Worm (Caenorhabditis elegans) whole organism, L1 larva: Measurements from ENCODE around the gene frpr-16.
"Not testable (repeated sequence)": the region's sequence is repeated elsewhere in the genome, so short reads cannot be mapped to it uniquely, and the experiment has no call there.

Experiments used
- F16B12.6 ChIP-seq: fragments of 150-350 bp; optimal IDR thresholded peaks from 2 replicates; lab custom pipeline; 2014; ENCODE audit warnings: missing biosample characterization, missing genetic modification characterization
- alr-1 ChIP-seq: fragments of 200-800 bp; sonication (Bioruptor generic); optimal IDR thresholded peaks from 2 replicates; lab custom pipeline; 2018; ENCODE audit warnings: borderline replicate concordance, mild to moderate bottlenecking, missing genetic modification characterization, missing compliant biosample characterization
- aly-2 ChIP-seq: fragments of 150-350 bp; optimal IDR thresholded peaks from 2 replicates; lab custom pipeline; 2014; ENCODE audit warnings: missing biosample characterization, missing genetic modification characterization
- blmp-1 ChIP-seq: fragments of 150-350 bp; optimal IDR thresholded peaks from 2 replicates; lab custom pipeline; 2014; ENCODE audit warnings: missing biosample characterization, missing genetic modification characterization
- ceh-8 ChIP-seq: fragments of 200-800 bp; sonication (Bioruptor generic); optimal IDR thresholded peaks from 2 replicates; lab custom pipeline; 2018; ENCODE audit warnings: mild to moderate bottlenecking, missing genetic modification characterization, moderate library complexity, missing compliant biosample characterization
- ceh-90 ChIP-seq: sonication (generic microtip); optimal IDR thresholded peaks from 2 replicates; lab custom pipeline; 2016; ENCODE audit warnings: missing genetic modification characterization, missing compliant biosample characterization
- ces-1 ChIP-seq: fragments of 150-350 bp; optimal IDR thresholded peaks from 2 replicates; lab custom pipeline; 2014; ENCODE audit warnings: missing biosample characterization, missing genetic modification reagents, missing genetic modification characterization
- efl-1 ChIP-seq, 4 experiments: fragments of 150-350 bp; optimal IDR thresholded peaks in 3 of 4; peaks in 1 of 4; 1 replicate in 1 of 4; 2 replicates in 3 of 4; lab custom pipeline; 2014; ENCODE audit warnings: missing biosample characterization in 2 of 4, missing genetic modification characterization in 2 of 4, missing genetic modification reagents in 2 of 4
- egl-27 ChIP-seq, 2 experiments: fragments of 150-350 bp in 1 of 2; sonication (generic microtip); optimal IDR thresholded peaks; 3 replicates each; lab custom pipeline; 2017 to 2018; ENCODE audit warnings: missing biosample characterization in 2 of 2, missing genetic modification characterization in 2 of 2, missing genetic modification reagents in 2 of 2
- elt-2 ChIP-seq: sonication (generic microtip); optimal IDR thresholded peaks from 2 replicates; lab custom pipeline; 2016; ENCODE audit warnings: missing genetic modification characterization, mild to moderate bottlenecking, inconsistent platforms, missing compliant biosample characterization, missing genetic modification reagents
- ets-5 ChIP-seq: fragments of 200-800 bp; sonication (Bioruptor generic); IDR thresholded peaks from 2 replicates; pipeline ENCODE4 v1.3.6; 2022; ENCODE audit warnings: missing genetic modification characterization, missing compliant biosample characterization
- fkh-10 ChIP-seq: sonication (generic microtip); optimal IDR thresholded peaks from 2 replicates; lab custom pipeline; 2017; ENCODE audit warnings: missing biosample characterization, missing genetic modification reagents, missing genetic modification characterization
- irx-1 ChIP-seq: sonication (generic microtip); optimal IDR thresholded peaks from 2 replicates; lab custom pipeline; 2016; ENCODE audit warnings: missing genetic modification characterization, missing compliant biosample characterization
- isw-1 ChIP-seq: fragments of 200-800 bp; sonication (Bioruptor generic); IDR thresholded peaks from 2 replicates; pipeline ENCODE4 v1.3.6; 2022; ENCODE audit warnings: missing genetic modification characterization, missing compliant biosample characterization
- jun-1 ChIP-seq: fragments of 150-350 bp; optimal IDR thresholded peaks from 2 replicates; lab custom pipeline; 2014; ENCODE audit warnings: missing biosample characterization, missing genetic modification reagents, missing genetic modification characterization
- lin-13 ChIP-seq: fragments of 150-350 bp; optimal IDR thresholded peaks from 2 replicates; lab custom pipeline; 2014; ENCODE audit warnings: missing biosample characterization, missing genetic modification reagents, missing genetic modification characterization
- lin-15B ChIP-seq: fragments of 150-350 bp; sonication (generic microtip); optimal IDR thresholded peaks from 3 replicates; lab custom pipeline; 2014; ENCODE audit warnings: missing biosample characterization, missing genetic modification characterization
- mdl-1 ChIP-seq, 2 experiments: fragments of 150-350 bp; optimal IDR thresholded peaks; 2 replicates each; lab custom pipeline; 2014 to 2017; ENCODE audit warnings: missing biosample characterization in 2 of 2, missing genetic modification characterization in 2 of 2, inconsistent platforms in 1 of 2
- mep-1 ChIP-seq: fragments of 150-350 bp; optimal IDR thresholded peaks from 2 replicates; lab custom pipeline; 2014; ENCODE audit warnings: missing biosample characterization, missing genetic modification characterization
- nhr-12 ChIP-seq: sonication (generic microtip); optimal IDR thresholded peaks from 2 replicates; lab custom pipeline; 2017; ENCODE audit warnings: missing biosample characterization, missing genetic modification characterization
- nhr-20 ChIP-seq: sonication (generic microtip); optimal IDR thresholded peaks from 2 replicates; lab custom pipeline; 2016; ENCODE audit warnings: mild to moderate bottlenecking, missing genetic modification characterization, missing compliant biosample characterization
- nhr-47 ChIP-seq: sonication (generic microtip); optimal IDR thresholded peaks from 2 replicates; lab custom pipeline; 2016; ENCODE audit warnings: mild to moderate bottlenecking, missing genetic modification characterization, moderate library complexity, missing compliant biosample characterization
- nhr-84 ChIP-seq: sonication (generic microtip); optimal IDR thresholded peaks from 2 replicates; lab custom pipeline; 2017; ENCODE audit warnings: missing biosample characterization, missing genetic modification characterization
- nhr-90 ChIP-seq: sonication (generic microtip); optimal IDR thresholded peaks from 2 replicates; lab custom pipeline; 2016; ENCODE audit warnings: mild to moderate bottlenecking, missing genetic modification characterization, missing compliant biosample characterization; ENCODE audit not compliant: poor library complexity
- pag-3 ChIP-seq: sonication (generic microtip); optimal IDR thresholded peaks from 2 replicates; lab custom pipeline; 2017; ENCODE audit warnings: missing genetic modification characterization, mild to moderate bottlenecking, missing compliant biosample characterization, antibody characterized with exemption, borderline replicate concordance; ENCODE audit not compliant: insufficient read depth
- pqm-1 ChIP-seq: sonication (generic microtip); optimal IDR thresholded peaks from 3 replicates; lab custom pipeline; 2017; ENCODE audit warnings: missing biosample characterization, missing genetic modification characterization
- sup-37 ChIP-seq: fragments of 200-800 bp; sonication (Bioruptor generic); optimal IDR thresholded peaks from 2 replicates; lab custom pipeline; 2018; ENCODE audit warnings: mild to moderate bottlenecking, missing genetic modification characterization, missing compliant biosample characterization
- unc-130 ChIP-seq: fragments of 150-350 bp; optimal IDR thresholded peaks from 2 replicates; lab custom pipeline; 2017; ENCODE audit warnings: missing biosample characterization, missing genetic modification characterization, inconsistent platforms
- unc-30 ChIP-seq: sonication (generic microtip); optimal IDR thresholded peaks from 2 replicates; lab custom pipeline; 2017; ENCODE audit warnings: missing biosample characterization, missing genetic modification characterization
- unc-86 ChIP-seq: sonication (generic microtip); optimal IDR thresholded peaks from 2 replicates; lab custom pipeline; 2016; ENCODE audit warnings: missing genetic modification characterization, missing compliant biosample characterization
- unc-98 ChIP-seq: fragments of 200-800 bp; sonication (Bioruptor generic); IDR thresholded peaks from 2 replicates; pipeline ENCODE4 v1.3.6; 2022; ENCODE audit warnings: missing genetic modification characterization, missing compliant biosample characterization
- vab-15 ChIP-seq: sonication (generic microtip); optimal IDR thresholded peaks from 2 replicates; lab custom pipeline; 2017; ENCODE audit warnings: missing genotype, mild to moderate bottlenecking, missing genetic modification characterization, missing compliant biosample characterization
- xbp-1 ChIP-seq: sonication (generic microtip); optimal IDR thresholded peaks from 2 replicates; lab custom pipeline; 2016; ENCODE audit warnings: missing genetic modification characterization, missing compliant biosample characterization
- ztf-11 ChIP-seq, 2 experiments: sonication (generic microtip); optimal IDR thresholded peaks; 2 replicates each; lab custom pipeline; 2016 to 2017; ENCODE audit warnings: missing genetic modification characterization in 2 of 2, missing biosample characterization in 1 of 2, missing compliant biosample characterization in 1 of 2

frpr-16 gene

DNA sequence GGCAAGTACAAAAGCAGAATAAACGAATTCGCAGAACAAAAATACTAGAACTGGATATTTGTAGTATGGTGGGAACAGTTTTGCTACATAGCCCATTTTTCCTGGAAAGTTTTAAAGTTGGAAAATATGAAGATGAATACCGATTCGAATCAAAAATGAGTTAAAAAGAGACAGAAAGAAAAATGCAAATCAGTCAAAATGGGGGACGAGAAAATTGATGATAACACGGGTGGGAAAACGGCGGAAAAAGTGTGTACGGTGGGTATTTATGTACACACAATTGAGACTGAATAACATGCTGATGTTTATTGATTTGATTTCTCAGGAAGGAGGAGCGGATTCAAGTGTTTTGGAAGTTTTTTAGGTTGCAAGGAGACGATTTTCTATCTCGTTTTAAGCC is 6.1 kb downstream of the frpr-16 start, which contains the start of gene R12C12.9:
Gene R12C12.9 (minus strand): TSS at position 101 of the 400 bp plus-strand sequence.
- peak; percentile 3 for TF ChIP-seq elt-2
- TF ChIP-seq unc-130: no peak
- no peak for TF ChIP-seq nhr-90 (tag; lab: Kevin White, UChicago)
- no peak for TF ChIP-seq lin-13 (GFP tag; lab: Kevin White, UChicago)
- TF ChIP-seq nhr-47 (tag; lab: Kevin White, UChicago): no peak

DNA sequence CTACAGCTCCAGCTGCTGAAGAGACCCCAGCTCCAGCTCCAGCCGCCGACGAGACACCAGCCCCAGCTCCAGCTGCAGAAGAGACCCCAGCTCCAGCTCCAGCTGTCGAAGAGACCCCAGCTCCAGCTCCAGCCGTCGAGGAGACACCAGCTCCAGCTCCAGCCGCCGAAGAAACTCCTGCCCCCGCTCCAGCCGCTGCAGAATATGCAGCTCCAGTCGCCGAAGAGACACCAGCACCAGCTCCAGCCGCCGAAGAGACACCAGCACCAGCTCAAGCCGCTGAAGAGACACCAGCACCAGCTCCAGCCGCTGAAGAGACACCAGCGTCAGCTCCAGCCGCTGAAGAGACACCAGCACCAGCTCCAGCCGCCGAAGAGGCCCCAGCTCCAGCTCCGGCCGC is 8.4 kb downstream of the frpr-16 start:
- TF ChIP-seq vab-15 (tag; lab: Kevin White, UChicago) (no peak), mdl-1 (tag; optimal IDR thresholded peaks at IDR 0.05; lab: Kevin White, UChicago) (no peak), blmp-1 (tag; lab: Kevin White, UChicago) (no peak), ceh-8 (peak; percentile 30), unc-86 (tag; lab: Kevin White, UChicago) (no peak)
- TF ChIP-seq, all 84 proteins: peak for 1

DNA sequence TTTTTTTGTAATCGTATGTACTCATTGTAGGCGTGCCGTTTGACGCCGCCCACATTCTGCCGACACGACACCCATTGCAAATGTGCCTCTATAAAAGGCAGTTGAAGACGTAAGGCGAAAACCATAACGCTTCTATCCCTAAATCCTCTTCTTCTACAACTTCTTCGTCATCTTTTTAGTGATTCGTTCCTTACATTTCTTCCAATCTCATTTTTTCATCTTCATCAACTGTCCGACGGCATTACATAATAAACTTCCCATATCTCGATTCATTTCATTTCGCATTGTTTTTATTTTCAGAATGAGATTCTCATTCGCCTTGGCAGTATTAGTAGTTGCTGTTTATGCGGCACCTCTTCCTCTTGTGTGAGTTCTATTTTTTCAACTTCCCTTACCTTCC is 10.7 kb downstream of the frpr-16 start, which contains the start of gene ZK84.1:
Gene ZK84.1 (plus strand): TSS at position 301 of the 400 bp plus-strand sequence.
- TF ChIP-seq ceh-90 (tag; lab: Kevin White, UChicago): no peak
- no peak for TF ChIP-seq jun-1 (tag; lab: Kevin White, UChicago)
- no peak for TF ChIP-seq unc-98
- no peak for TF ChIP-seq egl-27 (tag; optimal IDR thresholded peaks at IDR 0.05; lab: Kevin White, UChicago)
- no peak for TF ChIP-seq nhr-47 (tag; lab: Kevin White, UChicago)
- TF ChIP-seq ets-5 (GFP tag; lab: Robert Waterston, UW): no peak
- no peak for TF ChIP-seq lin-15B (tag; lab: Kevin White, UChicago)
- no peak for TF ChIP-seq nhr-84
- TF ChIP-seq irx-1 (tag; lab: Kevin White, UChicago): no peak
- TF ChIP-seq pag-3: no peak
- TF ChIP-seq fkh-10 (GFP tag; lab: Kevin White, UChicago): no peak
- TF ChIP-seq mdl-1 (tag; optimal IDR thresholded peaks at IDR 0.05; lab: Kevin White, UChicago): no peak
- no peak for TF ChIP-seq sup-37 (GFP tag; lab: Kevin White, UChicago)
- TF ChIP-seq F16B12.6 (tag; lab: Kevin White, UChicago): no peak
- no peak for TF ChIP-seq ztf-11 (tag; optimal IDR thresholded peaks at IDR 0.05; lab: Kevin White, UChicago)
- TF ChIP-seq ceh-8: no peak
- no peak for TF ChIP-seq aly-2 (tag; lab: Kevin White, UChicago)
- no peak for TF ChIP-seq pqm-1 (tag; lab: Kevin White, UChicago)
- no peak for TF ChIP-seq xbp-1 (tag; lab: Kevin White, UChicago)
- TF ChIP-seq efl-1 (optimal IDR thresholded peaks at IDR 0.05; lab: Kevin White, UChicago): no peak
- TF ChIP-seq efl-1 (GFP tag; optimal IDR thresholded peaks at IDR 0.05 in 1 of 2; lab: Kevin White, UChicago): no peak
- TF ChIP-seq, all 84 proteins: peak for 0

DNA sequence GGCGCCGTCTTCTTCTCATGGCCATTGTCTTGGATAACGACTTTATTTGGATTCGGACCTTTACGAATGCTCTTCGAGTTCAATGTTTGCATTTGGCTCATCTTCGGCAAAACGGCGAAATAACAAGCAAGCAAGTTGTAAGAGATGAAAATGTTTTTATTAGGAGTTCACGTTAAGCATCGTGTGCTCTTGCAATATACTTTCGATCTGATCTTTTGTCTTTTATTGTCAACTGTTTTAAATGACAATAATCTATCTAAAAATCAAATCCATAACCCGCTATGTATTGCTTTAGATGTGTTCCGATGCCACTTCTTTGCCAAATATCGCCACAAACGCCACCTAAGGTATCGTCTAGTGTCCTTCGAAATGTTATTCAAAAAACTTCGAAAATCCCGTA is 14.6 kb downstream of the frpr-16 start, which contains the start of gene ZK84.5:
Gene ZK84.5 (minus strand): TSS at position 101 of the 400 bp plus-strand sequence.
- no peak for TF ChIP-seq mep-1 (tag; lab: Kevin White, UChicago)
- TF ChIP-seq sup-37 (GFP tag; lab: Kevin White, UChicago): no peak
- TF ChIP-seq egl-27 (tag; optimal IDR thresholded peaks at IDR 0.05; lab: Kevin White, UChicago): no peak
- TF ChIP-seq unc-30 (tag; lab: Kevin White, UChicago): no peak
- TF ChIP-seq ces-1: no peak
- TF ChIP-seq pqm-1 (tag; lab: Kevin White, UChicago): no peak
- no peak for TF ChIP-seq nhr-20 (tag; lab: Kevin White, UChicago)
- TF ChIP-seq ets-5 (GFP tag; lab: Robert Waterston, UW): no peak
- no peak for TF ChIP-seq jun-1 (tag; lab: Kevin White, UChicago)
- TF ChIP-seq, all 84 proteins: peak for 0

DNA sequence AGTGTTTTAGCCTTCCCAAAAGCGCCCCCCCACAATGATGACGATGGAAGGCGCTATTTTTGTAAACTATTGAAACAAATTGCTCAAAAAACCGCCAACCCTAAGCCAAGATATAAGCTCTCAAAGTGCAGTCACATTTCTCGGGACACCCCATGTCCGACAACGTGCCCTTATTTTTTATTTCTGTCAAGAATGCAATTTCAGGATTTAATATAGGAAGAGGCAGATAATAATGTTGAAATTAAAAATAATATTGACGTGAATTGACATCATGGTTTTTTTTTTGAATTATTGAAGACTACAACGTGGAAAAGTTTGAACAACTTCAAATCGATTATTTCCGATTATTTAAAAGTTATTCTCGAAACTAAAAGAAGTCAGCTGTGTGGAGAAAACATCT is 16.9 kb downstream of the frpr-16 start, which contains the start of gene ZK84.2:
Gene ZK84.2 (plus strand): TSS at position 301 of the 400 bp plus-strand sequence.
- not testable (repeated sequence) for TF ChIP-seq nhr-12 (tag; lab: Kevin White, UChicago); isw-1 (GFP tag; lab: Robert Waterston, UW); alr-1 (tag; lab: Kevin White, UChicago)
